Fruit fly (Drosophila melanogaster): ENCODE data around the gene CG31468.

DNA sequence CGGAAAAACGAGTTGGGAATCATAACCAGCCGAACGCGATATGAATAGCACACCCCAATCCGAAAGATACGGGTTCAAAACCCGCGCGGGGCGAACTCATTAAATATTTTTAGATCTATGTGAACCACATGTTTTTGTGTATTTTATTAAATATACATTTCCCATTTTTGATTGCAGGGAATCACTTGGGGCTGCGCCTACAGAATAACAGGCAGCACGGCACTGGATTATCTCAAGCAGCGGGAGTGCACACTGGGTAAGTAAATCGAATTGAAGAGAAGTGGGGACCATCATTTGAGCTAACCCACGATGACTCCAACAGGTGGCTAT is 30.3 kb upstream of the CG31468 start:
- TF ChIP-seq Sin3A (optimal IDR thresholded peaks at IDR 0.05) (no peak), psq (optimal IDR thresholded peaks at IDR 0.05) (no peak), h (optimal IDR thresholded peaks at IDR 0.05) (no peak), Myc (optimal IDR thresholded peaks at IDR 0.05) (no peak)

Data from Kc167 (cell line).